Worm (Caenorhabditis elegans): ENCODE measurements around the gene R13H4.6.

ce11 chrV:11815566-11815965, 47.4 kb upstream of the R13H4.6 start:
- TF ChIP-seq tab-1 (GFP tag; IDR thresholded peaks at IDR 0.05) (no peak), med-1 (GFP tag; optimal IDR thresholded peaks at IDR 0.05; ENCODE audit: insufficient read depth) (no peak), flt-1 (GFP tag; IDR thresholded peaks at IDR 0.05) (no peak), ztf-29 (GFP tag; IDR thresholded peaks at IDR 0.05) (no peak), ztf-23 (GFP tag; IDR thresholded peaks at IDR 0.05) (no peak), ref-1 (GFP tag; conservative IDR thresholded peaks at IDR 0.05) (no peak)
